Worm (Caenorhabditis elegans): ENCODE results near the gene pros-1.

DNA sequence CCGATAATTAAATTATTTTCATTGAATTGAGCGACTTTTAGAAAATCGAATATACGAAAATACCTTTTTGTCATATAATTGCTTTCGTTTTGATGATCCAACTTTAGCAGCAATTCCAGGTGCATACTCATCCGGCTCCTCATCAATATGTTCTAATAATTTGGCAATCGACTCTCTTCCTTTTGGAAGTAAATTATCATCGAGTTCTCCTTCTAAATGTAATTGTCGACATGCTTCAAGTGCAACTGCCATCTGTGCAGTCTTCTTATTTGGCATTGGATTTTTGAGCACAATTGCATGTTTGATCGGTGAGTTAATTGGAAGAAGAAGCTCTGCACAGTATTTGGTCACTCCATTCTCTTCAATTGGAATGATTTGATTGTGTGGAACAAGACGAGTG lies 10.1 kb downstream of the pros-1 start:
- TF ChIP-seq ets-4 (tag; optimal IDR thresholded peaks at IDR 0.05) (no peak), pha-2 (tag; optimal IDR thresholded peaks at IDR 0.05) (no peak), nhr-11 (tag; optimal IDR thresholded peaks at IDR 0.05) (no peak), T23F11.4 (GFP tag; optimal IDR thresholded peaks at IDR 0.05) (no peak), ahr-1 (tag; optimal IDR thresholded peaks at IDR 0.05) (no peak), tbx-7 (tag; optimal IDR thresholded peaks at IDR 0.05) (no peak), ama-1 (optimal IDR thresholded peaks at IDR 0.05) (no peak), syd-9 (tag; optimal IDR thresholded peaks at IDR 0.05) (no peak), pqm-1 (tag; optimal IDR thresholded peaks at IDR 0.05) (no peak), lim-6 (tag; optimal IDR thresholded peaks at IDR 0.05) (no peak), pha-4 (tag; optimal IDR thresholded peaks at IDR 0.05) (no peak), dmd-4 (tag; optimal IDR thresholded peaks at IDR 0.05; ENCODE audit: borderline replicate concordance) (no peak)

All from whole organism, late embryonic.